Fruit fly (Drosophila melanogaster) whole organism, embryonic: Measurements from ENCODE around the gene fig.
A peak's percentile ranks its signal among the peaks of the same experiment; 100 is the strongest.

ENCODE experiments used
- Antp ChIP-seq: fragments of 200-800 bp; sonication (Bioruptor generic); optimal IDR thresholded peaks from 3 replicates; lab custom pipeline; 2016; ENCODE audit warnings: missing biosample characterization, missing genetic modification characterization
- Atf3 ChIP-seq: fragments of 200-800 bp; sonication (Bioruptor generic); optimal IDR thresholded peaks from 3 replicates; lab custom pipeline; 2016; ENCODE audit warnings: missing biosample characterization, missing genetic modification characterization
- BEAF-32 ChIP-seq: fragments of 200-800 bp; sonication (Bioruptor generic); optimal IDR thresholded peaks from 3 replicates; lab custom pipeline; 2017; ENCODE audit warnings: missing biosample characterization, missing genetic modification characterization, mild to moderate bottlenecking, moderate library complexity, missing genetic modification reagents
- CG10959 ChIP-seq: fragments of 200-800 bp; sonication (Bioruptor generic); IDR thresholded peaks from 2 replicates; pipeline ENCODE4 v1.3.6; 2022; ENCODE audit warnings: missing biosample characterization, missing genetic modification characterization
- CG11093 ChIP-seq: fragments of 200-800 bp; sonication (Bioruptor generic); IDR thresholded peaks from 3 replicates; pipeline ENCODE4 v1.3.6; 2022; ENCODE audit warnings: missing biosample characterization, missing genetic modification characterization
- CG12155 ChIP-seq: fragments of 200-800 bp; sonication (Bioruptor generic); optimal IDR thresholded peaks from 3 replicates; lab custom pipeline; 2016; ENCODE audit warnings: missing biosample characterization, missing genetic modification characterization
- CG12659 ChIP-seq: fragments of 200-800 bp; sonication (Bioruptor generic); optimal IDR thresholded peaks from 3 replicates; lab custom pipeline; 2017; ENCODE audit warnings: mild to moderate bottlenecking, missing biosample characterization, missing genetic modification reagents, missing genetic modification characterization
- CG14014 ChIP-seq: fragments of 200-800 bp; sonication (Bioruptor generic); IDR thresholded peaks from 2 replicates; pipeline ENCODE4 v1.3.6; 2022; ENCODE audit warnings: missing biosample characterization, missing genetic modification characterization
- CG14441 ChIP-seq: fragments of 200-800 bp; sonication (Bioruptor generic); IDR thresholded peaks from 2 replicates; pipeline ENCODE4 v1.3.6; 2022; ENCODE audit warnings: missing biosample characterization, missing genetic modification characterization
- CG14710 ChIP-seq: fragments of 200-800 bp; sonication (Bioruptor generic); optimal IDR thresholded peaks from 3 replicates; lab custom pipeline; 2019; ENCODE audit warnings: missing biosample characterization, mild to moderate bottlenecking, missing genetic modification characterization, moderate library complexity
- CG15696 ChIP-seq: fragments of 200-800 bp; sonication (Bioruptor generic); optimal IDR thresholded peaks from 2 replicates; lab custom pipeline; 2019; ENCODE audit warnings: missing biosample characterization, mild to moderate bottlenecking, missing genetic modification characterization, moderate library complexity
- CG1602 ChIP-seq: fragments of 200-800 bp; sonication (Bioruptor generic); optimal IDR thresholded peaks from 3 replicates; lab custom pipeline; 2016; ENCODE audit warnings: missing biosample characterization, missing genetic modification characterization
- CG1647 ChIP-seq: fragments of 200-800 bp; sonication (Bioruptor generic); optimal IDR thresholded peaks from 3 replicates; lab custom pipeline; 2016; ENCODE audit warnings: missing biosample characterization, missing genetic modification characterization
- CG16813 ChIP-seq: fragments of 200-800 bp; sonication (Bioruptor generic); IDR thresholded peaks from 3 replicates; pipeline ENCODE4 v1.3.6; 2022; ENCODE audit warnings: missing biosample characterization, missing genetic modification characterization; ENCODE audit not compliant: partially characterized antibody
- CG2875 ChIP-seq: fragments of 200-800 bp; sonication (Bioruptor generic); optimal IDR thresholded peaks from 2 replicates; lab custom pipeline; 2017; ENCODE audit warnings: missing biosample characterization, mild to moderate bottlenecking, missing genetic modification characterization, missing genetic modification reagents
- CG30403 ChIP-seq: fragments of 200-800 bp; sonication (Bioruptor generic); optimal IDR thresholded peaks from 3 replicates; lab custom pipeline; 2016; ENCODE audit warnings: missing biosample characterization, missing genetic modification characterization
- CG3065 ChIP-seq: fragments of 200-800 bp; sonication (Bioruptor generic); optimal IDR thresholded peaks from 2 replicates; lab custom pipeline; 2016; ENCODE audit warnings: missing biosample characterization, missing genetic modification characterization
- CG3407 ChIP-seq: fragments of 200-800 bp; sonication (Bioruptor generic); optimal IDR thresholded peaks from 2 replicates; lab custom pipeline; 2018; ENCODE audit warnings: missing biosample characterization, mild to moderate bottlenecking, missing genetic modification characterization
- CG3995 ChIP-seq: fragments of 200-800 bp; sonication (Bioruptor generic); optimal IDR thresholded peaks from 3 replicates; lab custom pipeline; 2016; ENCODE audit warnings: missing biosample characterization, missing genetic modification characterization
- CG5953 ChIP-seq: fragments of 200-800 bp; sonication (Bioruptor generic); IDR thresholded peaks from 2 replicates; pipeline ENCODE4 v1.3.6; 2022; ENCODE audit warnings: missing biosample characterization, missing genetic modification characterization
- CG8765 ChIP-seq: fragments of 200-800 bp; sonication (Bioruptor generic); IDR thresholded peaks from 2 replicates; pipeline ENCODE4 v1.3.6; 2022; ENCODE audit warnings: missing biosample characterization, missing genetic modification characterization
- CoRest ChIP-seq: fragments of 200-800 bp; sonication (Bioruptor generic); optimal IDR thresholded peaks from 3 replicates; lab custom pipeline; 2018; ENCODE audit warnings: missing biosample characterization, mild to moderate bottlenecking, missing genetic modification characterization, moderate library complexity
- Dp ChIP-seq: fragments of 200-800 bp; sonication (Bioruptor generic); optimal IDR thresholded peaks from 2 replicates; lab custom pipeline; 2018; ENCODE audit warnings: missing biosample characterization, mild to moderate bottlenecking, missing genetic modification characterization, moderate library complexity
- E2f1 ChIP-seq: fragments of 200-800 bp; sonication (Bioruptor generic); IDR thresholded peaks from 2 replicates; pipeline ENCODE4 v1.3.6; 2022; ENCODE audit warnings: missing biosample characterization, missing genetic modification characterization
- Ets65A ChIP-seq: fragments of 200-800 bp; sonication (Bioruptor generic); peaks from one replicate; lab custom pipeline; 2016; ENCODE audit warnings: missing biosample characterization, missing genetic modification characterization
- Fer1 ChIP-seq: fragments of 200-800 bp; sonication (Bioruptor generic); optimal IDR thresholded peaks from 2 replicates; lab custom pipeline; 2017; ENCODE audit warnings: missing biosample characterization, mild to moderate bottlenecking, missing genetic modification characterization
- Gug ChIP-seq: fragments of 200-800 bp; sonication (Bioruptor generic); IDR thresholded peaks from 4 replicates; pipeline ENCODE4 v1.3.6; 2022; ENCODE audit warnings: missing biosample characterization, missing genetic modification characterization
- Hey ChIP-seq: fragments of 200-800 bp; sonication (Bioruptor generic); optimal IDR thresholded peaks from 3 replicates; lab custom pipeline; 2018; ENCODE audit warnings: missing biosample characterization, mild to moderate bottlenecking, missing genetic modification characterization
- Hr78 ChIP-seq, 2 experiments: fragments of 200-800 bp in 1 of 2; fragments of >200 bp in 1 of 2; sonication (Bioruptor generic) in 1 of 2; optimal IDR thresholded peaks; 2 replicates each; lab custom pipeline; 2017 to 2019; ENCODE audit warnings: missing biosample characterization in 2 of 2, missing genetic modification characterization in 2 of 2, mild to moderate bottlenecking in 1 of 2, moderate library complexity in 1 of 2
- MBD-R2 ChIP-seq: fragments of 200-800 bp; sonication (Bioruptor generic); IDR thresholded peaks from 2 replicates; pipeline ENCODE4 v1.3.6; 2022; ENCODE audit warnings: missing biosample characterization, missing genetic modification characterization
- Mes4 ChIP-seq: fragments of 200-800 bp; sonication (Bioruptor generic); optimal IDR thresholded peaks from 2 replicates; lab custom pipeline; 2016; ENCODE audit warnings: missing biosample characterization, missing genetic modification characterization
- NC2β ChIP-seq: fragments of 200-800 bp; sonication (Bioruptor generic); optimal IDR thresholded peaks from 2 replicates; lab custom pipeline; 2016; ENCODE audit warnings: missing biosample characterization, missing genetic modification characterization
- NFAT ChIP-seq: fragments of 200-800 bp; sonication (Bioruptor generic); IDR thresholded peaks from 2 replicates; pipeline ENCODE4 v1.3.6; 2022; ENCODE audit warnings: missing biosample characterization, missing genetic modification characterization
- Scr ChIP-seq: fragments of 200-800 bp; sonication (Bioruptor generic); IDR thresholded peaks from 2 replicates; pipeline ENCODE4 v1.3.6; 2022; ENCODE audit warnings: missing biosample characterization, missing genetic modification characterization; ENCODE audit not compliant: partially characterized antibody
- TFAM ChIP-seq: fragments of 200-800 bp; sonication (Bioruptor generic); optimal IDR thresholded peaks from 2 replicates; lab custom pipeline; 2017; ENCODE audit warnings: missing biosample characterization, missing genetic modification characterization, inconsistent platforms
- Xbp1 ChIP-seq: fragments of 200-800 bp; sonication (Bioruptor generic); optimal IDR thresholded peaks from 3 replicates; lab custom pipeline; 2016; ENCODE audit warnings: missing biosample characterization, mild to moderate bottlenecking, missing genetic modification characterization
- YL-1 ChIP-seq: fragments of 200-800 bp; sonication (Bioruptor generic); optimal IDR thresholded peaks from 3 replicates; lab custom pipeline; 2017; ENCODE audit warnings: missing biosample characterization, mild to moderate bottlenecking, missing genetic modification characterization
- cato ChIP-seq: fragments of 200-800 bp; sonication (Bioruptor generic); optimal IDR thresholded peaks from 2 replicates; lab custom pipeline; 2016; ENCODE audit warnings: missing biosample characterization, missing genetic modification characterization, borderline replicate concordance
- dmrt99B ChIP-seq: fragments of 200-800 bp; sonication (Bioruptor generic); optimal IDR thresholded peaks from 2 replicates; lab custom pipeline; 2018; ENCODE audit warnings: missing biosample characterization, mild to moderate bottlenecking, missing genetic modification characterization, moderate library complexity
- dpn ChIP-seq, 2 experiments: fragments of 200-800 bp; sonication (Bioruptor generic); optimal IDR thresholded peaks; 3 replicates each; lab custom pipeline; 2016; ENCODE audit warnings: missing biosample characterization in 2 of 2, missing genetic modification characterization in 2 of 2
- esg ChIP-seq: fragments of 200-800 bp; sonication (Bioruptor generic); conservative IDR thresholded peaks from 2 replicates; pipeline ENCODE4 v1.3.6; 2022; ENCODE audit warnings: missing biosample characterization, missing genetic modification characterization
- eyg ChIP-seq: fragments of 200-800 bp; sonication (Bioruptor generic); optimal IDR thresholded peaks from 3 replicates; lab custom pipeline; 2016; ENCODE audit warnings: missing biosample characterization, missing genetic modification characterization
- ftz-f1 ChIP-seq: fragments of 200-800 bp; sonication (Bioruptor generic); optimal IDR thresholded peaks from 2 replicates; lab custom pipeline; 2016; ENCODE audit warnings: missing biosample characterization, missing genetic modification characterization
- gcm2 ChIP-seq: fragments of 200-800 bp; sonication (Bioruptor generic); optimal IDR thresholded peaks from 2 replicates; lab custom pipeline; 2016; ENCODE audit warnings: missing biosample characterization, missing genetic modification characterization
- gro ChIP-seq: fragments of 200-800 bp; sonication (Bioruptor generic); optimal IDR thresholded peaks from 2 replicates; lab custom pipeline; 2016; ENCODE audit warnings: missing biosample characterization, missing genetic modification characterization
- ham ChIP-seq: fragments of 200-800 bp; sonication (Bioruptor generic); IDR thresholded peaks from 2 replicates; pipeline ENCODE4 v1.3.6; 2022; ENCODE audit warnings: missing biosample characterization, missing genetic modification characterization
- hbn ChIP-seq: fragments of 200-800 bp; sonication (Bioruptor generic); IDR thresholded peaks from 2 replicates; pipeline ENCODE4 v1.3.6; 2022; ENCODE audit warnings: missing biosample characterization, missing genetic modification characterization; ENCODE audit not compliant: partially characterized antibody
- kni ChIP-seq: fragments of 200-800 bp; sonication (Bioruptor generic); optimal IDR thresholded peaks from 3 replicates; lab custom pipeline; 2017; ENCODE audit warnings: mild to moderate bottlenecking, missing biosample characterization, missing genetic modification reagents, missing genetic modification characterization
- p53 ChIP-seq: fragments of 200-800 bp; sonication (Bioruptor generic); optimal IDR thresholded peaks from 2 replicates; lab custom pipeline; 2016; ENCODE audit warnings: missing biosample characterization, missing genetic modification characterization
- seq ChIP-seq: fragments of 200-800 bp; sonication (Bioruptor generic); IDR thresholded peaks from 2 replicates; pipeline ENCODE4 v1.3.6; 2022; ENCODE audit warnings: missing biosample characterization, missing genetic modification characterization

The fig gene

dm6 chr3R:29736678-29737093 lies 43.6 kb downstream of the fig start, which contains the start of the genes CG7601 and CIA30 (continued):
- TF ChIP-seq gcm2 (peak; percentile 96), CG1647 (GFP tag; lab: Kevin White, UChicago) (peak; percentile 99), CG5953 (peak; percentile 100), CG3065 (GFP tag; lab: Kevin White, UChicago) (peak; percentile 93), Antp (peak; percentile 99), E2f1 (GFP tag; lab: Robert Waterston, UW) (peak; percentile 100), Hey (tag; lab: Kevin White, UChicago) (peak; percentile 87), ftz-f1 (peak; percentile 78), Dp (GFP tag; lab: Kevin White, UChicago) (peak; percentile 20), MBD-R2 (peak; percentile 100), Xbp1 (peak; percentile 99), CG1602 (GFP tag; lab: Kevin White, UChicago) (peak; percentile 98), BEAF-32 (GFP tag; lab: Kevin White, UChicago) (peak; percentile 29), cato (GFP tag; lab: Kevin White, UChicago) (peak; percentile 94), eyg (peak; percentile 98), CG16813 (GFP tag; lab: Robert Waterston, UW) (0 out of 3 replicates have a peak, but pooled peaks have one; percentile 32), gro (GFP tag; lab: Kevin White, UChicago) (peak; percentile 99), YL-1 (GFP tag; lab: Kevin White, UChicago) (peak; percentile 92), NC2β (GFP tag; lab: Kevin White, UChicago) (peak; percentile 96), CG14441 (GFP tag; lab: Robert Waterston, UW) (peak; percentile 100), p53 (peak; percentile 95), Ets65A (GFP tag; lab: Kevin White, UChicago) (peak; percentile 100), CG3407 (GFP tag; lab: Kevin White, UChicago) (peak; percentile 93), kni (GFP tag; lab: Kevin White, UChicago) (peak; percentile 95), CG11093 (GFP tag; lab: Robert Waterston, UW) (peak; percentile 100), ham (peak; percentile 99), Hr78 (GFP tag; optimal IDR thresholded peaks at IDR 0.05; lab: Kevin White, UChicago) (peak in 1 of 2 experiments; percentile 94), CG15696 (peak; percentile 99), NFAT (peak; percentile 100), CG30403 (GFP tag; lab: Kevin White, UChicago) (peak; percentile 99), seq (GFP tag; lab: Robert Waterston, UW) (peak; percentile 100), CG12659 (peak; percentile 98), hbn (peak; percentile 20; the same call in 1 of the 2 replicates), Mes4 (GFP tag; lab: Kevin White, UChicago) (peak; percentile 96), TFAM (GFP tag; lab: Kevin White, UChicago) (peak; percentile 84), CG8765 (GFP tag; lab: Robert Waterston, UW) (peak; percentile 100), CG14710 (peak; percentile 96), dpn (GFP tag; optimal IDR thresholded peaks at IDR 0.05; lab: Kevin White, UChicago) (peak; percentile 99), Fer1 (peak; percentile 97), CoRest (tag; lab: Kevin White, UChicago) (peak; percentile 98), CG3995 (GFP tag; lab: Kevin White, UChicago) (peak; percentile 86), CG12155 (GFP tag; lab: Kevin White, UChicago) (peak; percentile 96), Atf3 (GFP tag; lab: Kevin White, UChicago) (peak; percentile 97), esg (GFP tag; lab: Robert Waterston, UW) (peak; percentile 100), CG14014 (GFP tag; lab: Robert Waterston, UW) (peak; percentile 100), CG10959 (GFP tag; lab: Robert Waterston, UW) (peak; percentile 100), CG2875 (peak; percentile 92), Scr (GFP tag; lab: Robert Waterston, UW) (peak; percentile 29; the same call in 1 of the 2 replicates), Gug (peak; percentile 100), dmrt99B (tag; lab: Kevin White, UChicago) (peak; percentile 97)
